Fruit fly (Drosophila melanogaster) S2 (cell line): Measurements from ENCODE around the gene cwo.

Experiments
- CG8478 ChIP-seq: fragments of >200 bp; optimal IDR thresholded peaks from 2 replicates; lab custom pipeline; 2018
- CTCF ChIP-seq, 2 experiments: fragments of >200 bp; optimal IDR thresholded peaks; 2 replicates each; lab custom pipeline; 2018

- TF ChIP-seq CG8478 (lab: Kevin White, UChicago) = no peak
- TF ChIP-seq CTCF (optimal IDR thresholded peaks at IDR 0.05; lab: Kevin White, UChicago) = no peak
Measured at dm6 chr3R:10407066-10407465, 19.0 kb downstream of the cwo start, which contains the start of gene CG6325.
